Worm (Caenorhabditis elegans) whole organism, midembryonic: ENCODE results near the gene cls-1.

Experiments used
- flt-1 ChIP-seq: fragments of 200-800 bp; sonication (Bioruptor generic); IDR thresholded peaks from 2 replicates; pipeline ENCODE4 v1.3.6; 2022; ENCODE audit warnings: missing genetic modification characterization, missing compliant biosample characterization
- klf-2 ChIP-seq: fragments of 200-800 bp; sonication (Bioruptor generic); conservative IDR thresholded peaks from 2 replicates; pipeline ENCODE4 v1.3.6; 2022; ENCODE audit warnings: missing genetic modification reagents, missing genetic modification characterization, missing compliant biosample characterization
- med-1 ChIP-seq: sonication (generic microtip); optimal IDR thresholded peaks from 2 replicates; lab custom pipeline; 2017; ENCODE audit warnings: missing genetic modification characterization, mild to moderate bottlenecking, missing compliant biosample characterization, antibody characterized with exemption, missing genetic modification reagents; ENCODE audit not compliant: insufficient read depth
- ref-1 ChIP-seq: fragments of 200-800 bp; sonication (Bioruptor generic); conservative IDR thresholded peaks from 2 replicates; pipeline ENCODE4 v1.3.6; 2022; ENCODE audit warnings: missing genetic modification reagents, missing genetic modification characterization, missing compliant biosample characterization
- tab-1 ChIP-seq: fragments of 200-800 bp; sonication (Bioruptor generic); IDR thresholded peaks from 2 replicates; pipeline ENCODE4 v1.3.6; 2022; ENCODE audit warnings: missing genetic modification characterization, missing compliant biosample characterization
- ztf-23 ChIP-seq: fragments of 200-800 bp; sonication (Bioruptor generic); IDR thresholded peaks from 2 replicates; pipeline ENCODE4 v1.3.6; 2022; ENCODE audit warnings: missing genetic modification reagents, missing genetic modification characterization, missing compliant biosample characterization

DNA sequence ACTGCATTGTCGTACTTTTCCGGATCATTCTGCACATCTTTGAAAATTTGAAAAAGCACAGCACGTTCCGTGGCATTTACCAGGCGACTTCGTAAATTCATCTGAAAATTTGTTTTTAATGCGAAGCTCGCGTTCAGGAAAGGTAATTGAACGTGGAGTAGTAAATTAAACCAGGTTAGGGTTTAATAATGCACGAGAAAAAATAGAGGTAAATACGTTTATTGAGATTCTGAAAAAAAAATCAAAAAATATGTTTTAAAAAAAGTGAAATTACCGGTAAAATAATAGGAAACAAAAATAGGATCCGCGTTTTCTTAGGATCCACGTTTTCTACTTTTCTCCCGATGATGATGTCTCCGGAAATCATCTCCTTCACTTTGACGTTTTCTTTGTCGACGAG is 10.4 kb downstream of the cls-1 start, which contains the start of gene clk-2:
- TF ChIP-seq med-1: no peak
- no peak for TF ChIP-seq ref-1
- TF ChIP-seq flt-1: no peak
- TF ChIP-seq ztf-23: no peak
- TF ChIP-seq tab-1: no peak
- no peak for TF ChIP-seq klf-2
